Fruit fly (Drosophila melanogaster): ENCODE measurements around the gene RecQ4.
A peak's percentile ranks its signal among the peaks of the same experiment; 100 is the strongest.

RecQ4 gene

dm6 chr3L:8180464-8181137 is 4.8 kb upstream of the RecQ4 start, which contains the start of the genes mthl7 and Uxs (continued):
- TF ChIP-seq Lhr (GFP tag; optimal IDR thresholded peaks at IDR 0.05) (no peak), sqz (GFP tag; optimal IDR thresholded peaks at IDR 0.05) (no peak), CG33557 (GFP tag; optimal IDR thresholded peaks at IDR 0.05) (no peak), pan (optimal IDR thresholded peaks at IDR 0.05) (no peak), pan (GFP tag; optimal IDR thresholded peaks at IDR 0.05 in 1 of 2, IDR thresholded peaks at IDR 0.05 in 1 of 2) (no peak), salm (tag; optimal IDR thresholded peaks at IDR 0.05) (no peak), Dref (GFP tag; IDR thresholded peaks at IDR 0.05) (peak; percentile 47), C15 (GFP tag; IDR thresholded peaks at IDR 0.05) (no peak), zen (tag; optimal IDR thresholded peaks at IDR 0.05) (no peak), cg (GFP tag; optimal IDR thresholded peaks at IDR 0.05) (no peak), CG3065 (GFP tag; optimal IDR thresholded peaks at IDR 0.05) (no peak), Pdp1 (GFP tag; optimal IDR thresholded peaks at IDR 0.05) (peak in 1 of 2 experiments; percentile 34), CG1233 (GFP tag; optimal IDR thresholded peaks at IDR 0.05) (no peak), bcd (GFP tag; optimal IDR thresholded peaks at IDR 0.05) (no peak), unpg (GFP tag; optimal IDR thresholded peaks at IDR 0.05) (no peak), ems (GFP tag; optimal IDR thresholded peaks at IDR 0.05) (no peak), chn (GFP tag; optimal IDR thresholded peaks at IDR 0.05) (no peak), CG4854 (GFP tag; optimal IDR thresholded peaks at IDR 0.05) (no peak), CG3726 (GFP tag; IDR thresholded peaks at IDR 0.05) (no peak), rib (GFP tag; IDR thresholded peaks at IDR 0.05) (no peak), Fer2 (tag; optimal IDR thresholded peaks at IDR 0.05) (no peak), luna (GFP tag; optimal IDR thresholded peaks at IDR 0.05) (no peak), CG14050 (GFP tag; IDR thresholded peaks at IDR 0.05) (no peak), caup (GFP tag; optimal IDR thresholded peaks at IDR 0.05; ENCODE audit: severe bottlenecking) (no peak), CG1529 (GFP tag; optimal IDR thresholded peaks at IDR 0.05) (no peak), CG2712 (tag; optimal IDR thresholded peaks at IDR 0.05) (no peak), HmgZ (tag; optimal IDR thresholded peaks at IDR 0.05) (peak; percentile 9), Ets97D (GFP tag; optimal IDR thresholded peaks at IDR 0.05) (peak; percentile 16), Poxn (GFP tag; IDR thresholded peaks at IDR 0.05) (no peak), ara (GFP tag; IDR thresholded peaks at IDR 0.05) (no peak), BEAF-32 (GFP tag; optimal IDR thresholded peaks at IDR 0.05) (peak; percentile 63), CrebB (tag; optimal IDR thresholded peaks at IDR 0.05) (no peak), NfI (GFP tag; optimal IDR thresholded peaks at IDR 0.05) (no peak), D (optimal IDR thresholded peaks at IDR 0.05) (no peak), D (GFP tag; optimal IDR thresholded peaks at IDR 0.05) (no peak), gsb-n (tag; optimal IDR thresholded peaks at IDR 0.05) (no peak), ac (GFP tag; optimal IDR thresholded peaks at IDR 0.05) (no peak), Nf-YC (tag; optimal IDR thresholded peaks at IDR 0.05) (no peak), sr (GFP tag; IDR thresholded peaks at IDR 0.05) (no peak), CG16815 (GFP tag; optimal IDR thresholded peaks at IDR 0.05) (no peak), jigr1 (GFP tag; IDR thresholded peaks at IDR 0.05) (no peak), maf-S (GFP tag; optimal IDR thresholded peaks at IDR 0.05) (no peak), crp (GFP tag; optimal IDR thresholded peaks at IDR 0.05) (peak in 1 of 2 experiments; percentile 56), org-1 (GFP tag; optimal IDR thresholded peaks at IDR 0.05) (no peak), CG6272 (GFP tag; IDR thresholded peaks at IDR 0.05) (no peak), Dp (GFP tag; optimal IDR thresholded peaks at IDR 0.05) (peak; percentile 90), CG7372 (GFP tag; IDR thresholded peaks at IDR 0.05) (no peak), seq (GFP tag; IDR thresholded peaks at IDR 0.05) (no peak), Ravus (GFP tag; IDR thresholded peaks at IDR 0.05) (no peak), CG7357 (GFP tag; IDR thresholded peaks at IDR 0.05) (no peak), Sox100B (GFP tag; optimal IDR thresholded peaks at IDR 0.05) (no peak)
